Worm (Caenorhabditis elegans) whole organism, L2 larva: ENCODE data around the gene F10B5.3.

Experiments
- C34F6.9 ChIP-seq: fragments of 150-350 bp; optimal IDR thresholded peaks from 2 replicates; lab custom pipeline; 2014; ENCODE audit warnings: missing biosample characterization, missing genetic modification characterization
- Y55F3AM.14 ChIP-seq: fragments of 200-800 bp; sonication (Bioruptor generic); optimal IDR thresholded peaks from 2 replicates; lab custom pipeline; 2018; ENCODE audit warnings: mild to moderate bottlenecking, missing genetic modification characterization, missing compliant biosample characterization
- ZK546.5 ChIP-seq: sonication (generic microtip); optimal IDR thresholded peaks from 2 replicates; lab custom pipeline; 2017; ENCODE audit warnings: missing biosample characterization, missing genetic modification characterization
- alr-1 ChIP-seq: fragments of 150-350 bp; optimal IDR thresholded peaks from 2 replicates; lab custom pipeline; 2014; ENCODE audit warnings: missing biosample characterization, missing genetic modification characterization
- aly-2 ChIP-seq: fragments of 150-350 bp; optimal IDR thresholded peaks from 2 replicates; lab custom pipeline; 2014; ENCODE audit warnings: missing biosample characterization, missing genetic modification characterization
- ama-1 ChIP-seq: fragments of 150-350 bp; optimal IDR thresholded peaks from 2 replicates; lab custom pipeline; 2018; ENCODE audit warnings: inconsistent platforms
- blmp-1 ChIP-seq: sonication (generic microtip); optimal IDR thresholded peaks from 2 replicates; lab custom pipeline; 2017; ENCODE audit warnings: missing genetic modification characterization, mild to moderate bottlenecking, missing compliant biosample characterization, antibody characterized with exemption, moderate library complexity; ENCODE audit not compliant: insufficient read depth
- ceh-82 ChIP-seq: fragments of 150-350 bp; optimal IDR thresholded peaks from 2 replicates; lab custom pipeline; 2014; ENCODE audit warnings: missing biosample characterization, missing genetic modification characterization
- crh-2 ChIP-seq: sonication (generic microtip); optimal IDR thresholded peaks from 2 replicates; lab custom pipeline; 2017; ENCODE audit warnings: missing biosample characterization, missing genetic modification characterization
- dmd-4 ChIP-seq: sonication (generic microtip); optimal IDR thresholded peaks from 2 replicates; lab custom pipeline; 2017; ENCODE audit warnings: missing biosample characterization, missing genetic modification characterization
- egl-27 ChIP-seq: sonication (generic microtip); optimal IDR thresholded peaks from 3 replicates; lab custom pipeline; 2017; ENCODE audit warnings: missing biosample characterization, missing genetic modification reagents, missing genetic modification characterization
- elt-3 ChIP-seq: sonication (generic microtip); optimal IDR thresholded peaks from 2 replicates; lab custom pipeline; 2017; ENCODE audit warnings: missing biosample characterization, missing genetic modification characterization
- fos-1 ChIP-seq: fragments of 150-350 bp; optimal IDR thresholded peaks from 2 replicates; lab custom pipeline; 2014; ENCODE audit warnings: missing biosample characterization, missing genetic modification characterization
- gmeb-1 ChIP-seq: fragments of 150-350 bp; optimal IDR thresholded peaks from 2 replicates; lab custom pipeline; 2014; ENCODE audit warnings: missing biosample characterization, missing genetic modification characterization
- lin-11 ChIP-seq: fragments of 150-350 bp; sonication (generic microtip); optimal IDR thresholded peaks from 2 replicates; lab custom pipeline; 2014; ENCODE audit warnings: missing biosample characterization, missing genetic modification characterization, inconsistent platforms, mixed read lengths
- lin-13 ChIP-seq: fragments of 150-350 bp; optimal IDR thresholded peaks from 2 replicates; lab custom pipeline; 2014; ENCODE audit warnings: missing biosample characterization, missing genetic modification reagents, missing genetic modification characterization
- lsy-2 ChIP-seq, 2 experiments: fragments of 150-350 bp in 1 of 2; sonication (generic microtip) in 1 of 2; optimal IDR thresholded peaks; 2 replicates each; lab custom pipeline; 2014 to 2017; ENCODE audit warnings: missing biosample characterization in 2 of 2, missing genetic modification characterization in 2 of 2
- mbf-1 ChIP-seq: sonication (generic microtip); optimal IDR thresholded peaks from 2 replicates; lab custom pipeline; 2017; ENCODE audit warnings: missing biosample characterization, missing genetic modification characterization
- nhr-10 ChIP-seq: sonication (generic microtip); optimal IDR thresholded peaks from 2 replicates; lab custom pipeline; 2017; ENCODE audit warnings: missing biosample characterization, missing genetic modification characterization
- nhr-11 ChIP-seq: fragments of 150-350 bp; optimal IDR thresholded peaks from 2 replicates; lab custom pipeline; 2014; ENCODE audit warnings: missing biosample characterization, missing genetic modification characterization
- nhr-12 ChIP-seq: fragments of 150-350 bp; optimal IDR thresholded peaks from 2 replicates; lab custom pipeline; 2014; ENCODE audit warnings: missing biosample characterization, missing genetic modification characterization
- nhr-129 ChIP-seq: fragments of 150-350 bp; optimal IDR thresholded peaks from 2 replicates; lab custom pipeline; 2014; ENCODE audit warnings: missing biosample characterization, missing genetic modification characterization
- nhr-21 ChIP-seq: fragments of 150-350 bp; optimal IDR thresholded peaks from 2 replicates; lab custom pipeline; 2014; ENCODE audit warnings: missing biosample characterization, missing genetic modification characterization
- nhr-23 ChIP-seq: fragments of 150-350 bp; optimal IDR thresholded peaks from 2 replicates; lab custom pipeline; 2014; ENCODE audit warnings: missing biosample characterization, missing genetic modification reagents, missing genetic modification characterization
- nhr-237 ChIP-seq: fragments of 150-350 bp; optimal IDR thresholded peaks from 2 replicates; lab custom pipeline; 2014; ENCODE audit warnings: missing biosample characterization, missing genetic modification characterization
- nhr-6 ChIP-seq: fragments of 150-350 bp; optimal IDR thresholded peaks from 2 replicates; lab custom pipeline; 2014; ENCODE audit warnings: missing biosample characterization, missing genetic modification characterization
- sem-4 ChIP-seq: fragments of 150-350 bp; optimal IDR thresholded peaks from 2 replicates; lab custom pipeline; 2014; ENCODE audit warnings: missing biosample characterization, missing genetic modification reagents, missing genetic modification characterization
- skn-1 ChIP-seq: sonication (generic microtip); optimal IDR thresholded peaks from 2 replicates; lab custom pipeline; 2017; ENCODE audit warnings: missing biosample characterization, missing genetic modification characterization
- sma-3 ChIP-seq: sonication (generic microtip); optimal IDR thresholded peaks from 2 replicates; lab custom pipeline; 2016; ENCODE audit warnings: missing genetic modification reagents, missing genetic modification characterization, missing compliant biosample characterization
- sma-9 ChIP-seq, 2 experiments: fragments of 150-350 bp in 1 of 2; sonication (generic microtip) in 1 of 2; optimal IDR thresholded peaks; 2 replicates each; lab custom pipeline; 2014 to 2016; ENCODE audit warnings: missing genetic modification characterization in 2 of 2, mild to moderate bottlenecking in 1 of 2, missing biosample characterization in 1 of 2, missing compliant biosample characterization in 1 of 2, missing genetic modification reagents in 1 of 2, moderate library complexity in 1 of 2
- snpc-4 ChIP-seq: fragments of 150-350 bp; optimal IDR thresholded peaks from 2 replicates; lab custom pipeline; 2014; ENCODE audit warnings: missing biosample characterization, missing genetic modification characterization
- unc-39 ChIP-seq: fragments of 150-350 bp; optimal IDR thresholded peaks from 2 replicates; lab custom pipeline; 2014; ENCODE audit warnings: missing biosample characterization, missing genetic modification characterization
- unc-55 ChIP-seq: fragments of 150-350 bp; sonication (generic microtip); optimal IDR thresholded peaks from 3 replicates; lab custom pipeline; 2014; ENCODE audit warnings: missing biosample characterization, missing genetic modification reagents, missing genetic modification characterization
- zag-1 ChIP-seq: fragments of 150-350 bp; optimal IDR thresholded peaks from 2 replicates; lab custom pipeline; 2014; ENCODE audit warnings: missing biosample characterization, missing genetic modification characterization
- ztf-1 ChIP-seq: fragments of 200-800 bp; sonication (Bioruptor generic); conservative IDR thresholded peaks from 2 replicates; pipeline ENCODE4 v1.3.6; 2022; ENCODE audit warnings: missing genetic modification characterization, missing compliant biosample characterization
- ztf-4 ChIP-seq: fragments of 150-350 bp; optimal IDR thresholded peaks from 2 replicates; lab custom pipeline; 2014; ENCODE audit warnings: missing biosample characterization, missing genetic modification characterization

The F10B5.3 gene

ce11 chrII:8152711-8153325, 3.0 kb upstream of the F10B5.3 start:
- TF ChIP-seq lin-13 (GFP tag; lab: Kevin White, UChicago) = no peak
- TF ChIP-seq sem-4 (tag; lab: Kevin White, UChicago) = no peak
- no peak for TF ChIP-seq egl-27 (tag; lab: Kevin White, UChicago)
- no peak for TF ChIP-seq nhr-12 (tag; lab: Kevin White, UChicago)
- TF ChIP-seq blmp-1 (tag; lab: Kevin White, UChicago) = no peak
- TF ChIP-seq ama-1 (lab: Kevin White, UChicago) = no peak
- TF ChIP-seq dmd-4 = no peak
- no peak for TF ChIP-seq Y55F3AM.14 (GFP tag; lab: Kevin White, UChicago)
- no peak for TF ChIP-seq nhr-11
- TF ChIP-seq ztf-1 (GFP tag; lab: Robert Waterston, UW) = no peak
- no peak for TF ChIP-seq unc-55 (GFP tag; lab: Kevin White, UChicago)
- TF ChIP-seq aly-2 (tag; lab: Kevin White, UChicago) = no peak
- no peak for TF ChIP-seq lin-11
- no peak for TF ChIP-seq nhr-10
- no peak for TF ChIP-seq elt-3 (tag; lab: Kevin White, UChicago)
- no peak for TF ChIP-seq alr-1 (tag; lab: Kevin White, UChicago)
- TF ChIP-seq mbf-1 (tag; lab: Kevin White, UChicago) = no peak
- no peak for TF ChIP-seq crh-2 (tag; lab: Kevin White, UChicago)
- no peak for TF ChIP-seq skn-1 (tag; lab: Kevin White, UChicago)
- TF ChIP-seq snpc-4 = no peak
- TF ChIP-seq, all 48 proteins: peak for 0

ce11 chrII:8144543-8144942, 5.3 kb downstream of the F10B5.3 start, which contains the start of gene F10B5.2:
Gene F10B5.2, plus strand, starts transcription at chrII:8144762.
- TF ChIP-seq dmd-4 (no peak), zag-1 (tag; lab: Kevin White, UChicago) (no peak), ZK546.5 (tag; lab: Kevin White, UChicago) (no peak), sma-9 (GFP tag; optimal IDR thresholded peaks at IDR 0.05; lab: Kevin White, UChicago) (no peak), sma-9 (tag; optimal IDR thresholded peaks at IDR 0.05; lab: Kevin White, UChicago) (no peak), mbf-1 (tag; lab: Kevin White, UChicago) (no peak), unc-55 (GFP tag; lab: Kevin White, UChicago) (no peak), blmp-1 (tag; lab: Kevin White, UChicago) (no peak), sma-3 (GFP tag; lab: Kevin White, UChicago) (no peak), unc-39 (tag; lab: Kevin White, UChicago) (no peak), nhr-23 (tag; lab: Kevin White, UChicago) (no peak), crh-2 (tag; lab: Kevin White, UChicago) (no peak), ceh-82 (no peak)

ce11 chrII:8143278-8143931, 6.4 kb downstream of the F10B5.3 start, which contains the start of the genes ints-11 and rpl-10:
Gene ints-11, minus strand, starts transcription at chrII:8143478.
Gene rpl-10, plus strand, starts transcription at chrII:8143881.
- peak; percentile 42 for TF ChIP-seq fos-1
- TF ChIP-seq nhr-11 = no peak
- TF ChIP-seq ztf-1 (GFP tag; lab: Robert Waterston, UW) = no peak
- TF ChIP-seq zag-1 (tag; lab: Kevin White, UChicago) = no peak
- TF ChIP-seq sma-9 (GFP tag; optimal IDR thresholded peaks at IDR 0.05; lab: Kevin White, UChicago) = no peak
- TF ChIP-seq sma-9 (tag; optimal IDR thresholded peaks at IDR 0.05; lab: Kevin White, UChicago) = no peak
- no peak for TF ChIP-seq blmp-1 (tag; lab: Kevin White, UChicago)
- peak; percentile 65 to 97 for TF ChIP-seq lsy-2 (tag; optimal IDR thresholded peaks at IDR 0.05; lab: Kevin White, UChicago)
- peak; percentile 58 for TF ChIP-seq crh-2 (tag; lab: Kevin White, UChicago)
- no peak for TF ChIP-seq dmd-4
- peak; percentile 22 for TF ChIP-seq lin-13 (GFP tag; lab: Kevin White, UChicago)
- peak; percentile 69 for TF ChIP-seq nhr-129 (tag; lab: Kevin White, UChicago)
- TF ChIP-seq ama-1 (lab: Kevin White, UChicago) = no peak
- TF ChIP-seq nhr-21 (tag; lab: Kevin White, UChicago) = no peak
- no peak for TF ChIP-seq egl-27 (tag; lab: Kevin White, UChicago)
- TF ChIP-seq sma-3 (GFP tag; lab: Kevin White, UChicago) = peak; percentile 43
- no peak for TF ChIP-seq ZK546.5 (tag; lab: Kevin White, UChicago)
- no peak for TF ChIP-seq sem-4 (tag; lab: Kevin White, UChicago)
- peak; percentile 6 for TF ChIP-seq skn-1 (tag; lab: Kevin White, UChicago)
- TF ChIP-seq nhr-6 (tag; lab: Kevin White, UChicago) = no peak
- TF ChIP-seq nhr-237 (tag; lab: Kevin White, UChicago) = no peak
- no peak for TF ChIP-seq snpc-4
- peak; percentile 85 for TF ChIP-seq unc-55 (GFP tag; lab: Kevin White, UChicago)
- no peak for TF ChIP-seq lin-11
- peak; percentile 56 for TF ChIP-seq gmeb-1 (tag; lab: Kevin White, UChicago)
- TF ChIP-seq C34F6.9 (tag; lab: Kevin White, UChicago) = peak; percentile 85
- TF ChIP-seq ztf-4 = no peak
